Fruit fly (Drosophila melanogaster): Measurements from ENCODE around the gene Actbeta.

- TF ChIP-seq CTCF (optimal IDR thresholded peaks at IDR 0.05) (no peak), CG8478 (optimal IDR thresholded peaks at IDR 0.05) (no peak)
Measured at dm6 chr4:1062957-1063812, 21.4 kb downstream of the Actbeta start.

All from S2 (cell line).